Worm (Caenorhabditis elegans): ENCODE results near the gene R02F2.9.
A peak's percentile ranks its signal among the peaks of the same experiment; 100 is the strongest.

ce11 chrIII:5504164-5504563, 5.2 kb downstream of the R02F2.9 start:
- TF ChIP-seq nhr-20 (tag; optimal IDR thresholded peaks at IDR 0.05): peak; percentile 72
- TF ChIP-seq aha-1 (tag; optimal IDR thresholded peaks at IDR 0.05): no peak
- TF ChIP-seq tlp-1 (tag; optimal IDR thresholded peaks at IDR 0.05): no peak
- TF ChIP-seq nhr-12 (tag; optimal IDR thresholded peaks at IDR 0.05): no peak
- TF ChIP-seq egl-13 (tag; optimal IDR thresholded peaks at IDR 0.05): no peak
